Worm (Caenorhabditis elegans): Measurements from ENCODE around the gene cblc-1.
"Not testable (repeated sequence)": the region's sequence is repeated elsewhere in the genome, so short reads cannot be mapped to it uniquely, and the experiment has no call there.

cblc-1 gene

DNA sequence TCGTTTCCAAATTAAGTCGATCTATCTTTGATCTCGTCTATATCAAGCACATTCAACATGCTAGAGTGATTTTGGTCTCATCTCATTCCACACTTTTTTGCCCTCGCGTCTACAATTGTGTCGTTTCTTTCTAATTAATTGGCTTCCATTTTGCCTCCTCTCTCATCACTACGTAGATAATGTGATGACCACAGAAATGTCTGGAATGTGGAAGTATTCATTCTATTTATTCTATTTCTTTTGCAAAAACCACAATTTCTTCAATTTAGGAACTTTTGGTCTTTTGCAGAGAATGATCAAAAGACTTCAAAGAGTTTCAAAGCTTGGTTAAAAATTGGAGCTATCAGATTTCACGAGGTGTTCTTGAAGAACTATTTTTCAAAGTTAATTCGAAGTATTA, 25.4 kb downstream of the cblc-1 start:
- TF ChIP-seq aly-1 (tag; optimal IDR thresholded peaks at IDR 0.05) (no peak), ceh-13 (GFP tag; optimal IDR thresholded peaks at IDR 0.05) (no peak), pes-1 (GFP tag; IDR thresholded peaks at IDR 0.05) (no peak), tbx-37 (GFP tag; conservative IDR thresholded peaks at IDR 0.05) (no peak), flt-1 (GFP tag; IDR thresholded peaks at IDR 0.05) (no peak), tbx-11 (GFP tag; IDR thresholded peaks at IDR 0.05) (no peak), F13C5.2 (tag; optimal IDR thresholded peaks at IDR 0.05) (no peak), ets-7 (tag; optimal IDR thresholded peaks at IDR 0.05) (no peak), hnd-1 (tag; optimal IDR thresholded peaks at IDR 0.05) (no peak), hmg-4 (GFP tag; optimal IDR thresholded peaks at IDR 0.05) (no peak), scrt-1 (GFP tag; IDR thresholded peaks at IDR 0.05) (no peak), ceh-36 (tag; optimal IDR thresholded peaks at IDR 0.05) (no peak), tra-4 (tag; optimal IDR thresholded peaks at IDR 0.05) (no peak), hmbx-1 (tag; optimal IDR thresholded peaks at IDR 0.05) (no peak), sea-1 (GFP tag; conservative IDR thresholded peaks at IDR 0.05) (no peak), B0310.2 (tag; optimal IDR thresholded peaks at IDR 0.05) (no peak)

DNA sequence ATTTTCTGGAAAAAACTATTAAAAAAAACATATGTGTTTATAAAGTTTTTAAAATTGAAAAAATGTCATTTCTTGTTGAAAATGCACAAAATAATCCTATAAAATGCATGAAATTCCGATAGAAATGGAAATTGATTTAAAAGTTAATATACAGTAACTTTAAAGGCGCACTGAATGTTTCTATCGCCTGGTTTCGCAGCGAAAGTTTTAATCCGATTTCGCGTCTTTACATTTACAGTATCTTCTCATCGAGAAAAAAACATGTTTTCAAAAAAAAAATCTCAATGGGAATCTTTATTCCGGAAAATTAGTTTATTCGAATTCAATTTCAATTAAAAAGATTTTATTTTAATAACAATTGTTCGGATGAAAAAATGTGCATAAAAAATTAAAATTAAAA, 26.7 kb downstream of the cblc-1 start, which contains the start of gene R05F9.11:
TSS of gene R05F9.11 (minus strand) at position 5 of the 400 bp plus-strand sequence.
- TF ChIP-seq pes-1 (GFP tag; IDR thresholded peaks at IDR 0.05) (no peak), hmg-4 (GFP tag; optimal IDR thresholded peaks at IDR 0.05) (no peak), tbx-11 (GFP tag; IDR thresholded peaks at IDR 0.05) (no peak), sea-1 (GFP tag; conservative IDR thresholded peaks at IDR 0.05) (no peak)

DNA sequence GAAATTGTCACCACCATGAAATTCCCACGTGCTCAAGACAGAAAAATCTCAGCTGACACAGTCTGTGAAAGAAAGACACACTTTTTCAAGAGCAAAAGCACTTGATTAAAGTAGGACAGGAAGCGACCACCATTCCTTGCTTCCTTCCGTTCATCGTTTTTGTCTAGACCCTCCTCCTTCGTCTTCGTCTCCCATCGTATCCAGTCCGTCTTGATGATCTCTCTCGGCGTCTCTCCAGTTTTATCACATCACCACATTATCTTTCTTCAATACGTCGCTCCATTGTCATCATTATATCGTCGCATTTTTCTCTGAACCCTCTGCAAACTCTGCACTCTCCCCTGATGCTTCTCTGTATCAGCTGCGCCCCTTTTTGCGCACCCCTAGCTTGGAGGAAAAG, 32.8 kb downstream of the cblc-1 start:
- TF ChIP-seq scrt-1 (GFP tag; IDR thresholded peaks at IDR 0.05) = no peak
- no peak for TF ChIP-seq hnd-1 (tag; optimal IDR thresholded peaks at IDR 0.05)
- TF ChIP-seq F13C5.2 (tag; optimal IDR thresholded peaks at IDR 0.05) = no peak
- TF ChIP-seq hmg-4 (GFP tag; optimal IDR thresholded peaks at IDR 0.05) = no peak
- TF ChIP-seq tbx-37 (GFP tag; conservative IDR thresholded peaks at IDR 0.05) = no peak
- TF ChIP-seq pes-1 (GFP tag; IDR thresholded peaks at IDR 0.05) = no peak
- TF ChIP-seq sea-1 (GFP tag; conservative IDR thresholded peaks at IDR 0.05) = no peak
- no peak for TF ChIP-seq flt-1 (GFP tag; IDR thresholded peaks at IDR 0.05)
- TF ChIP-seq aly-1 (tag; optimal IDR thresholded peaks at IDR 0.05) = no peak
- TF ChIP-seq B0310.2 (tag; optimal IDR thresholded peaks at IDR 0.05) = no peak
- TF ChIP-seq hmbx-1 (tag; optimal IDR thresholded peaks at IDR 0.05) = no peak
- TF ChIP-seq ceh-36 (tag; optimal IDR thresholded peaks at IDR 0.05) = no peak
- no peak for TF ChIP-seq ceh-13 (GFP tag; optimal IDR thresholded peaks at IDR 0.05)
- no peak for TF ChIP-seq tra-4 (tag; optimal IDR thresholded peaks at IDR 0.05)
- no peak for TF ChIP-seq ets-7 (tag; optimal IDR thresholded peaks at IDR 0.05)
- TF ChIP-seq tbx-11 (GFP tag; IDR thresholded peaks at IDR 0.05) = no peak

DNA sequence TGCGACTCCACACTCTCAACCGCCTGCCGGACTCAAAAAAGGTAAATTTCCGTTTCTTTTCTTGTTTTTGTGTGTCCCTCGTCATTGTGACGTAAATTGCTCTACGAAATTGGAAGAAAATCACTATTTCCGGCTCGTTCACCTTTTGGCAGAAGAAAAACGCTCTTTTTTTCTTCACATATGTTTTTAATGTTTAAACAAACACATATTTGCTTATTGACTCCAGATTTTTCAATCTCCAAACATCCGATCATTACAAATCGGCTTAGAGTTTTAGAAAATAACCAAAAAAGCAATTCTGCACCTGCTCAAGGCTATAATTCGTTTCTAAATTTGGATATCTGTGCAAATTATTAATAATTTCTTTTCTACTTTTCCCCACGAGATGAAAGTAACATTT, 35.1 kb downstream of the cblc-1 start:
- TF ChIP-seq aly-1 (tag; optimal IDR thresholded peaks at IDR 0.05) = no peak
- no peak for TF ChIP-seq F13C5.2 (tag; optimal IDR thresholded peaks at IDR 0.05)
- TF ChIP-seq hmg-4 (GFP tag; optimal IDR thresholded peaks at IDR 0.05) = no peak
- TF ChIP-seq ama-1 (optimal IDR thresholded peaks at IDR 0.05) = no peak
- TF ChIP-seq ceh-36 (tag; optimal IDR thresholded peaks at IDR 0.05) = no peak
- no peak for TF ChIP-seq flt-1 (GFP tag; IDR thresholded peaks at IDR 0.05)
- no peak for TF ChIP-seq hmbx-1 (tag; optimal IDR thresholded peaks at IDR 0.05)
- no peak for TF ChIP-seq hnd-1 (tag; optimal IDR thresholded peaks at IDR 0.05)
- TF ChIP-seq tbx-37 (GFP tag; conservative IDR thresholded peaks at IDR 0.05) = no peak
- no peak for TF ChIP-seq tra-4 (tag; optimal IDR thresholded peaks at IDR 0.05)

DNA sequence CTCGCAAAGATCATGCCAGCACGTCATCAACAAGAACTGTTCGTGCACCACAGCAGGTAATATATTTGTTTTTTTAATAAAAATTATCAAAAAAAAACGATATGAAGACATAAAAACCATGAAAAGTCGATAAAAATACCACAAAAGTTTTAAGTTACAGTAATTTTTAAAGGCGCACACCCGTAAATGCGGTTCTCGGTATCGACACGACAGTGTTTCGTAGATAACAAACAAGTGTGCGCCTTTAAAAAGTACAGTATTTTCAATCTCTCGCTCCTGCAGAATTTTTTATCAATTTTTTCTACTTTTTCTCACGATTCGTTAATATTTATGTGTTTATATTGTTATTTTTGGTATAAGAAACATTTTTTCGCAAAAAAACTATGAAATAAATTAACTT, 35.6 kb downstream of the cblc-1 start:
- TF ChIP-seq flt-1 (GFP tag; IDR thresholded peaks at IDR 0.05) (no peak), ets-7 (tag; optimal IDR thresholded peaks at IDR 0.05) (no peak), hnd-1 (tag; optimal IDR thresholded peaks at IDR 0.05) (no peak), sea-1 (GFP tag; conservative IDR thresholded peaks at IDR 0.05) (no peak), aly-1 (tag; optimal IDR thresholded peaks at IDR 0.05) (no peak), hmg-4 (GFP tag; optimal IDR thresholded peaks at IDR 0.05) (no peak), F13C5.2 (tag; optimal IDR thresholded peaks at IDR 0.05) (no peak), tbx-37 (GFP tag; conservative IDR thresholded peaks at IDR 0.05) (no peak)

DNA sequence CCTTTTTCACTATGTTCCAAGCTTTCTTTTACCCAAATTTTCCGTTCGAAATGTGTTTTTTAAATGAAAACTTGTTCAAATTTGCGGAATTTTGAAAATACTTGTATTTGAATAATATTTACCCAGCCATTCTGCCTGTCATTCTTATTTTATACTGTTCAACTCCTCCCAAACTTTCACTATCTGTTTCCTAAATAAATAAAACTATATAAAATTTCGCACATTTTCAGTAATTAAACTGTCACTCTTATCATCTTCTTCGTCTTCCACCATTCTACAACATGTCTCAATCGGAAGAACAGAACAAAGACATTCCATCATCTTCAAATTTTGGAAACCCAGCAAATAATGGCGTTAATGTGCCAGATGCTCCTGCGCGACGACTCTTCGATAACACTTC, 36.2 kb downstream of the cblc-1 start, which contains the start of gene btbd-10:
TSS of gene btbd-10 (plus strand) at position 231 of the 400 bp plus-strand sequence.
- TF ChIP-seq ets-7 (tag; optimal IDR thresholded peaks at IDR 0.05) (no peak), tra-4 (tag; optimal IDR thresholded peaks at IDR 0.05) (no peak), sea-1 (GFP tag; conservative IDR thresholded peaks at IDR 0.05) (no peak)

DNA sequence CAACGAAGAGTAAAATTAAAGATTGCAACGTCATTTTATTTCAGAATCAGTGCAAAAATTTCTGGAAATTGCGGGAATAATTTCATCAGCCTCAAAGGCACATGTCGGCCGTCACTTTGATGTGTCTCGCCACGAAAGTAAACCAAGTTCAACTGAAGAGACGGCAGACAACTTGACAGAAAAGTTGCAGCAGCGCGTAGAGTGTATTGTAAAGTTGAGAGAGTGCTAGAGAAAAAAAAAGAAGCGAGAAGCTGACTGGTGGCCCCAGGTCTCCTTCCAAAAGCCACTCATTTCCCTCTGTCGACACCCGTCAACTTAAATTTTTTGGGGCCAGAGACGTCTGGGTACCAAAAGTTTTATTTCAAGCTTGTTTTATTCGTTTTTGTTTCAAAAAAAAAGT, 36.7 kb downstream of the cblc-1 start:
- TF ChIP-seq F13C5.2 (tag; optimal IDR thresholded peaks at IDR 0.05) = peak; percentile 3
- TF ChIP-seq hnd-1 (tag; optimal IDR thresholded peaks at IDR 0.05) = no peak

DNA sequence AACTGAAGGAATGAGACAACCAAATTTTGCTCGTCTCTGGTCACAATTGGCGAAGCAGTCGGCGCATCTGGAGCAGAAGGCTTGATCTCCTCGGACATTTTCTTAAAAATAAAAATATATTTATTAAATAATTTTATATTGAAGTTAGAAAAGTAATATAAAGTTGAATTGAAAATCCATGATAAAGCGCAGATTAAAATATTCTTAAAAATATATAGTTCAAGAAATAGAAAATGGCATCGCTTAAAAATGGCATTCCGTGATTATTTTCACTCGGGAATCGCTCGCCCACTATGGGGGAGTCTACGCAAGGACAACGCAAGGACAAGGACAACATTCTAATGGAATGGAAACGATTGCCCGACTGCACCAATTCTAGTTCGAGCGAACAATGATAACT, 37.3 kb downstream of the cblc-1 start, which contains the start of gene sgt-1:
TSS of gene sgt-1 (minus strand) at position 101 of the 400 bp plus-strand sequence.
- TF ChIP-seq pes-1 (GFP tag; IDR thresholded peaks at IDR 0.05); hnd-1 (tag; optimal IDR thresholded peaks at IDR 0.05); scrt-1 (GFP tag; IDR thresholded peaks at IDR 0.05): not testable (repeated sequence)

DNA sequence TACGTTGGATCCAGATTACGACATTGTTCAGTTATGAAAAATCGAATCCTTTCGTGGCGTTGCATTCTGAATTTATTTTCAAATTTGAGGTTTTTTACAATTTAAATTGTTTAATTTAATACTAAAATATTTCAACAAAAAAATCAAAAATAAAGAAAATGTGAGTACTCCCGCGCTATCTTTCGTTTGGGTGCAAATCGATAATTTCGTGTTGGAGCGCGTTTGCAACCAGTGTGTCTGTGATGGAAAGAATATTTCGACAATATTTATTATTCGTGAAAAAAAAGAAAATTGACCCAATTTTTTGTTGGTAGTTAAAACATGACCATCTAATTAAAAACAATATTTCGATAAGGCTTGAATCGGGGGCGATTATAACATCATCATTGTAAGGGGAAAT, 38.9 kb downstream of the cblc-1 start, which contains the start of gene R05F9.9:
TSS of gene R05F9.9 (minus strand) at position 66 of the 400 bp plus-strand sequence.
- no peak for TF ChIP-seq hmg-4 (GFP tag; optimal IDR thresholded peaks at IDR 0.05)
- no peak for TF ChIP-seq scrt-1 (GFP tag; IDR thresholded peaks at IDR 0.05)
- no peak for TF ChIP-seq ceh-13 (GFP tag; optimal IDR thresholded peaks at IDR 0.05)
- TF ChIP-seq F13C5.2 (tag; optimal IDR thresholded peaks at IDR 0.05) = no peak
- no peak for TF ChIP-seq aly-1 (tag; optimal IDR thresholded peaks at IDR 0.05)
- no peak for TF ChIP-seq tbx-37 (GFP tag; conservative IDR thresholded peaks at IDR 0.05)
- no peak for TF ChIP-seq hnd-1 (tag; optimal IDR thresholded peaks at IDR 0.05)
- no peak for TF ChIP-seq tbx-11 (GFP tag; IDR thresholded peaks at IDR 0.05)
- no peak for TF ChIP-seq ama-1 (optimal IDR thresholded peaks at IDR 0.05)
- TF ChIP-seq hmbx-1 (tag; optimal IDR thresholded peaks at IDR 0.05) = no peak
- no peak for TF ChIP-seq flt-1 (GFP tag; IDR thresholded peaks at IDR 0.05)
- no peak for TF ChIP-seq tra-4 (tag; optimal IDR thresholded peaks at IDR 0.05)
- TF ChIP-seq ceh-36 (tag; optimal IDR thresholded peaks at IDR 0.05) = no peak
- no peak for TF ChIP-seq B0310.2 (tag; optimal IDR thresholded peaks at IDR 0.05)
- TF ChIP-seq pes-1 (GFP tag; IDR thresholded peaks at IDR 0.05) = no peak
- TF ChIP-seq ets-7 (tag; optimal IDR thresholded peaks at IDR 0.05) = no peak
